Fruit fly (Drosophila melanogaster): ENCODE measurements around the gene CG33654.
A peak's percentile ranks its signal among the peaks of the same experiment; 100 is the strongest.

The CG33654 gene

dm6 chr3R:9586663-9587248 lies 3.7 kb upstream of the CG33654 start, which contains the start of gene P58IPK:
TSS of gene P58IPK (plus strand) at chr3R:9586942.
- TF ChIP-seq CG7101 (tag; optimal IDR thresholded peaks at IDR 0.05) (peak; percentile 53), Crg-1 (GFP tag; optimal IDR thresholded peaks at IDR 0.05) (no peak), CG33017 (tag; optimal IDR thresholded peaks at IDR 0.05) (peak; percentile 15), CG12768 (GFP tag; optimal IDR thresholded peaks at IDR 0.05) (peak; percentile 14), Mnt (GFP tag; optimal IDR thresholded peaks at IDR 0.05) (peak; percentile 77), bab1 (GFP tag; optimal IDR thresholded peaks at IDR 0.05) (peak; percentile 45), CG11617 (GFP tag; optimal IDR thresholded peaks at IDR 0.05) (peak; percentile 45), CG5204 (GFP tag; optimal IDR thresholded peaks at IDR 0.05) (no peak), toe (GFP tag; optimal IDR thresholded peaks at IDR 0.05) (peak; percentile 86), CG1620 (GFP tag; optimal IDR thresholded peaks at IDR 0.05) (peak; percentile 72), tj (GFP tag; optimal IDR thresholded peaks at IDR 0.05) (peak; percentile 41), CG14711 (tag; optimal IDR thresholded peaks at IDR 0.05) (peak; percentile 49), CG7045 (GFP tag; optimal IDR thresholded peaks at IDR 0.05) (peak; percentile 10), Hr96 (GFP tag; optimal IDR thresholded peaks at IDR 0.05) (no peak), pad (GFP tag; optimal IDR thresholded peaks at IDR 0.05) (peak; percentile 51), cic (GFP tag; optimal IDR thresholded peaks at IDR 0.05) (peak; percentile 46), Clk (GFP tag; optimal IDR thresholded peaks at IDR 0.05) (peak; percentile 31), ovo (GFP tag; optimal IDR thresholded peaks at IDR 0.05) (no peak)

DNA sequence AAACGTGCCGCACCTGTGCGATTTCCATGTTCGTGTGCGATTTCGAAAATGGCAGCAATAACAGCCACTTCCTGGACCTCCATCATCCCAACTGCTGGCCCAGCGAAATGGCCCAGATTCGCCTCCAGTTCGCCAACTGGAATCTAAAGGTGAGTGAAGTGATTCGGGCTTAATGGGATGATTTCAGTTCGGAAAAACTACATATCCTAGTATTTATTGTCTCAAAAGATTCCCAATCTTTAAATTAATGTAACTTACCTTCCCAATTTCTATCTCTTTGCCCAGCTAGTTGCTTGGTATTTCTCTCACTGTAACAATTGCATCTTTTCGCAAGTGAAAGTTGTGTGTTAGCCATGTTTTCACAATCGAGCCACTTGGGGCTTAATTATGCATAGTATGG lies 1.0 kb downstream of the CG33654 start:
- TF ChIP-seq cic (GFP tag; optimal IDR thresholded peaks at IDR 0.05), result no peak
- no peak for TF ChIP-seq CG14711 (tag; optimal IDR thresholded peaks at IDR 0.05)
- no peak for TF ChIP-seq CG11617 (GFP tag; optimal IDR thresholded peaks at IDR 0.05)
- no peak for TF ChIP-seq CG5204 (GFP tag; optimal IDR thresholded peaks at IDR 0.05)
- TF ChIP-seq bab1 (GFP tag; optimal IDR thresholded peaks at IDR 0.05), result no peak
- TF ChIP-seq Mnt (GFP tag; optimal IDR thresholded peaks at IDR 0.05), result no peak
- no peak for TF ChIP-seq ovo (GFP tag; optimal IDR thresholded peaks at IDR 0.05)
- TF ChIP-seq tj (GFP tag; optimal IDR thresholded peaks at IDR 0.05), result no peak
- no peak for TF ChIP-seq Hr96 (GFP tag; optimal IDR thresholded peaks at IDR 0.05)
- TF ChIP-seq CG12768 (GFP tag; optimal IDR thresholded peaks at IDR 0.05), result no peak
- no peak for TF ChIP-seq Clk (GFP tag; optimal IDR thresholded peaks at IDR 0.05)
- TF ChIP-seq Crg-1 (GFP tag; optimal IDR thresholded peaks at IDR 0.05), result no peak

DNA sequence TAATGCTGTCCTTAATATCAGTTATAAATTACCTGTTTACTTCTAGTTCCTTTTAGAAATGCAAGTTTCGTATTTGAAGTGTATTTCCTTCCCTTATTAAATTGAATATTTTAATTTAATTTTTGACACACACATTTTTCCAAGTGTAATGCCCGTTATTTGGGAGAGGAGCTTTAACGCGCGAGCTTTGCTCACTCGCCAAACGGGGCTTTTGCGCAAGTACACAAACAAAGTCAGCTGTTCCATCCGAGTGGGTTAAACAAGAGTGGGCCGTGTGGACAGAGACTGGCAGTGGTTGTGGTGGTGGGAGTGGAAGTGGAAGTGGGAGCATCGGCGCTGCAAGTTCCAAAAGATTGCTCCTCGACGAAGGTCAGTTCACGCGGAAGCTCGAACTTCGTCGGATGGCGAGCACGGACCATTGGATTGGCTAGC lies 1.9 kb downstream of the CG33654 start, which contains the start of gene CG8301:
CG8301 (plus strand) TSS at position 218 of the 432 bp plus-strand sequence.
- TF ChIP-seq CG7101 (tag; optimal IDR thresholded peaks at IDR 0.05), result peak; percentile 25
- no peak for TF ChIP-seq Hr96 (GFP tag; optimal IDR thresholded peaks at IDR 0.05)
- TF ChIP-seq CG5204 (GFP tag; optimal IDR thresholded peaks at IDR 0.05), result no peak
- no peak for TF ChIP-seq toe (GFP tag; optimal IDR thresholded peaks at IDR 0.05)
- TF ChIP-seq pad (GFP tag; optimal IDR thresholded peaks at IDR 0.05), result no peak
- peak; percentile 29 for TF ChIP-seq CG33017 (tag; optimal IDR thresholded peaks at IDR 0.05)
- peak; percentile 97 for TF ChIP-seq ovo (GFP tag; optimal IDR thresholded peaks at IDR 0.05)
- no peak for TF ChIP-seq Mnt (GFP tag; optimal IDR thresholded peaks at IDR 0.05)
- peak; percentile 6 for TF ChIP-seq cic (GFP tag; optimal IDR thresholded peaks at IDR 0.05)
- peak; percentile 36 for TF ChIP-seq CG12768 (GFP tag; optimal IDR thresholded peaks at IDR 0.05)
- no peak for TF ChIP-seq kay (GFP tag; ENCODE audit: borderline replicate concordance)
- TF ChIP-seq bab1 (GFP tag; optimal IDR thresholded peaks at IDR 0.05), result peak; percentile 61
- TF ChIP-seq Clk (GFP tag; optimal IDR thresholded peaks at IDR 0.05), result no peak
- TF ChIP-seq CG1620 (GFP tag; optimal IDR thresholded peaks at IDR 0.05), result peak; percentile 0
- peak; percentile 26 for TF ChIP-seq tj (GFP tag; optimal IDR thresholded peaks at IDR 0.05)
- TF ChIP-seq Crg-1 (GFP tag; optimal IDR thresholded peaks at IDR 0.05), result no peak
- TF ChIP-seq cnc (optimal IDR thresholded peaks at IDR 0.05), result no peak
- TF ChIP-seq CG11617 (GFP tag; optimal IDR thresholded peaks at IDR 0.05), result peak; percentile 26
- TF ChIP-seq CG7045 (GFP tag; optimal IDR thresholded peaks at IDR 0.05), result peak; percentile 22
- peak; percentile 6 for TF ChIP-seq CG14711 (tag; optimal IDR thresholded peaks at IDR 0.05)

DNA sequence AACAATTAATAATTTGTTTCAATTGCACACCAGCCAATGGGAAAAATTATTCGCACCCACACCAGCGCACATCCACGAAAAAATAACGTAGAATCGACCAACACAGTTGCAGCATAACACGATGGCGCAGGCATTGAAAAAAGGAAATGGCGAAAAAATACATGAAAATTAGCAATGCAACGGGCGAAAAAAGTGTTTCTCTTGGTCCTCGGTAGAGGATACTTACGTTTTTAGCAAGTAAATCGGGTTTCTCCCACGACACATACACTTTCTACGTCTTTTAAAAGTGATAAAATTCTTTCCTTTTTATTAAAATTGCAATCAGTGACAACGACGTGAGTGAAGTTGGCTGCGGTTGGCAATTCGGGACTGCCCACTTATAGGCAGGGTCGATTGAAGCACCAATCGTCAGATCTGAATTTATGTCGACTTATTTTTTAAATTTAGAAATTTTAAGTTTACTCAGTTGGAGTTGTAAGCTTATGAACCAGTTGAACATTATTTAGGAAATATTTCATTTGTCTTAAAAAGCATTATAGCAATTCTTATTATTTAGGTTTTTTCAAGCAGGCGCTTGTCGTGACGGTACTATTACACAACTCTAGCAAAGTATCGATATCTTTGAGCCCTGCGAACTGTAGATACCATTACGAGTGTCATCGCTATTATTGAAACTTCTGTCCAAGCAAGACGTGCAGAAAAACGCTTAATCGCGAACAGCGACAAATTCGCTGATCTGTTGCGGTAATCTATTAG lies 5.5 kb downstream of the CG33654 start, which contains the start of the genes Kap-alpha3 and Son:
Kap-alpha3 (minus strand) TSS at position 352 of the 756 bp plus-strand sequence.
Son (plus strand) TSS at position 661 of the 756 bp plus-strand sequence.
- peak; percentile 98 for TF ChIP-seq toe (GFP tag; optimal IDR thresholded peaks at IDR 0.05)
- peak; percentile 98 for TF ChIP-seq CG11617 (GFP tag; optimal IDR thresholded peaks at IDR 0.05)
- TF ChIP-seq CG7101 (tag; optimal IDR thresholded peaks at IDR 0.05), result peak; percentile 95
- peak; percentile 95 for TF ChIP-seq Mnt (GFP tag; optimal IDR thresholded peaks at IDR 0.05)
- TF ChIP-seq CG33017 (tag; optimal IDR thresholded peaks at IDR 0.05), result peak; percentile 89
- peak; percentile 98 for TF ChIP-seq CG1620 (GFP tag; optimal IDR thresholded peaks at IDR 0.05)
- TF ChIP-seq CG14711 (tag; optimal IDR thresholded peaks at IDR 0.05), result peak; percentile 97
- TF ChIP-seq CG5204 (GFP tag; optimal IDR thresholded peaks at IDR 0.05), result no peak
- peak; percentile 86 for TF ChIP-seq cic (GFP tag; optimal IDR thresholded peaks at IDR 0.05)
- TF ChIP-seq Crg-1 (GFP tag; optimal IDR thresholded peaks at IDR 0.05), result peak; percentile 97
- TF ChIP-seq bab1 (GFP tag; optimal IDR thresholded peaks at IDR 0.05), result peak; percentile 90
- no peak for TF ChIP-seq cnc (optimal IDR thresholded peaks at IDR 0.05)
- TF ChIP-seq Clk (GFP tag; optimal IDR thresholded peaks at IDR 0.05), result peak; percentile 88
- TF ChIP-seq tj (GFP tag; optimal IDR thresholded peaks at IDR 0.05), result peak; percentile 85
- peak; percentile 96 for TF ChIP-seq ovo (GFP tag; optimal IDR thresholded peaks at IDR 0.05)
- TF ChIP-seq CG12768 (GFP tag; optimal IDR thresholded peaks at IDR 0.05), result peak; percentile 96
- peak; percentile 89 for TF ChIP-seq pad (GFP tag; optimal IDR thresholded peaks at IDR 0.05)
- peak; percentile 96 for TF ChIP-seq CG7045 (GFP tag; optimal IDR thresholded peaks at IDR 0.05)
- no peak for TF ChIP-seq kay (GFP tag; ENCODE audit: borderline replicate concordance)
- peak; percentile 97 for TF ChIP-seq Hr96 (GFP tag; optimal IDR thresholded peaks at IDR 0.05)

All from whole organism, adult.